Fruit fly (Drosophila melanogaster) whole organism, pupa: ENCODE data around the gene Rbp1-like.

ENCODE experiments used
- CG10348 ChIP-seq: fragments of 200-800 bp; sonication (Bioruptor generic); IDR thresholded peaks from 2 replicates; pipeline ENCODE4 v1.3.6; 2022; ENCODE audit warnings: missing biosample characterization, missing genetic modification characterization
- CG12605 ChIP-seq: fragments of 200-800 bp; sonication (Bioruptor generic); IDR thresholded peaks from 2 replicates; pipeline ENCODE4 v1.3.6; 2022; ENCODE audit warnings: missing biosample characterization, missing genetic modification characterization
- CG13204 ChIP-seq: fragments of 200-800 bp; sonication (Bioruptor generic); optimal IDR thresholded peaks from 2 replicates; lab custom pipeline; 2018; ENCODE audit warnings: missing biosample characterization, mild to moderate bottlenecking, missing genetic modification characterization, moderate library complexity
- CG14655 ChIP-seq: fragments of 200-800 bp; sonication (Bioruptor generic); optimal IDR thresholded peaks from 3 replicates; lab custom pipeline; 2017; ENCODE audit warnings: mild to moderate bottlenecking, missing biosample characterization, missing genetic modification reagents, missing genetic modification characterization
- CG15710 ChIP-seq: fragments of 200-800 bp; sonication (Bioruptor generic); optimal IDR thresholded peaks from 2 replicates; lab custom pipeline; 2018; ENCODE audit warnings: missing biosample characterization, mild to moderate bottlenecking, missing genetic modification characterization, moderate library complexity
- CG17806 ChIP-seq: fragments of 200-800 bp; sonication (Bioruptor generic); optimal IDR thresholded peaks from 2 replicates; lab custom pipeline; 2018; ENCODE audit warnings: missing biosample characterization, mild to moderate bottlenecking, missing genetic modification characterization, moderate library complexity
- CG32121 ChIP-seq: fragments of 200-800 bp; sonication (Bioruptor generic); IDR thresholded peaks from 2 replicates; pipeline ENCODE4 v1.3.6; 2022; ENCODE audit warnings: missing biosample characterization, missing genetic modification characterization
- CG34367 ChIP-seq: fragments of 200-800 bp; sonication (Bioruptor generic); optimal IDR thresholded peaks from 2 replicates; lab custom pipeline; 2018; ENCODE audit warnings: missing biosample characterization, mild to moderate bottlenecking, missing genetic modification characterization
- CG4496 ChIP-seq: fragments of 200-800 bp; sonication (Bioruptor generic); IDR thresholded peaks from 3 replicates; pipeline ENCODE4 v1.3.6; 2022; ENCODE audit warnings: missing biosample characterization, missing genetic modification characterization
- CG8159 ChIP-seq: fragments of 200-800 bp; sonication (Bioruptor generic); optimal IDR thresholded peaks from 3 replicates; lab custom pipeline; 2018; ENCODE audit warnings: missing biosample characterization, mild to moderate bottlenecking, missing genetic modification characterization, moderate library complexity
- CG8301 ChIP-seq: fragments of 200-800 bp; sonication (Bioruptor generic); optimal IDR thresholded peaks from 2 replicates; lab custom pipeline; 2018; ENCODE audit warnings: missing biosample characterization, mild to moderate bottlenecking, missing genetic modification characterization
- CG9948 ChIP-seq: fragments of 200-800 bp; sonication (Bioruptor generic); optimal IDR thresholded peaks from 2 replicates; lab custom pipeline; 2018; ENCODE audit warnings: missing biosample characterization, mild to moderate bottlenecking, missing genetic modification characterization, moderate library complexity
- D1 ChIP-seq: fragments of 200-800 bp; sonication (Bioruptor generic); optimal IDR thresholded peaks from 2 replicates; lab custom pipeline; 2018; ENCODE audit warnings: missing biosample characterization, mild to moderate bottlenecking, missing genetic modification characterization, moderate library complexity
- EcR ChIP-seq: fragments of 200-800 bp; sonication (Bioruptor generic); optimal IDR thresholded peaks from 3 replicates; lab custom pipeline; 2019; ENCODE audit warnings: missing biosample characterization, missing genetic modification characterization, mild to moderate bottlenecking, moderate library complexity, missing genetic modification reagents
- Ets98B ChIP-seq: fragments of 200-800 bp; sonication (Bioruptor generic); IDR thresholded peaks from 2 replicates; pipeline ENCODE4 v1.3.6; 2022; ENCODE audit warnings: missing biosample characterization, missing genetic modification characterization
- Pif1A ChIP-seq: fragments of 200-800 bp; sonication (Bioruptor generic); optimal IDR thresholded peaks from 3 replicates; lab custom pipeline; 2016; ENCODE audit warnings: missing biosample characterization, missing genetic modification characterization
- Pif1B ChIP-seq: fragments of 200-800 bp; sonication (Bioruptor generic); optimal IDR thresholded peaks from 3 replicates; lab custom pipeline; 2016; ENCODE audit warnings: missing biosample characterization, missing genetic modification characterization
- Snoo ChIP-seq: fragments of 200-800 bp; sonication (Bioruptor generic); optimal IDR thresholded peaks from 3 replicates; lab custom pipeline; 2017; ENCODE audit warnings: missing biosample characterization, mild to moderate bottlenecking, missing genetic modification characterization, inconsistent platforms
- fd96Ca ChIP-seq: fragments of 200-800 bp; sonication (Bioruptor generic); IDR thresholded peaks from 3 replicates; pipeline ENCODE4 v1.3.6; 2022; ENCODE audit warnings: missing biosample characterization, missing genetic modification characterization
- gl ChIP-seq: fragments of 200-800 bp; sonication (Bioruptor generic); optimal IDR thresholded peaks from 2 replicates; lab custom pipeline; 2018; ENCODE audit warnings: missing biosample characterization, mild to moderate bottlenecking, missing genetic modification characterization
- rn ChIP-seq: fragments of 200-800 bp; sonication (Bioruptor generic); IDR thresholded peaks from 2 replicates; pipeline ENCODE4 v1.3.6; 2022; ENCODE audit warnings: missing biosample characterization, missing genetic modification characterization

The Rbp1-like gene

DNA sequence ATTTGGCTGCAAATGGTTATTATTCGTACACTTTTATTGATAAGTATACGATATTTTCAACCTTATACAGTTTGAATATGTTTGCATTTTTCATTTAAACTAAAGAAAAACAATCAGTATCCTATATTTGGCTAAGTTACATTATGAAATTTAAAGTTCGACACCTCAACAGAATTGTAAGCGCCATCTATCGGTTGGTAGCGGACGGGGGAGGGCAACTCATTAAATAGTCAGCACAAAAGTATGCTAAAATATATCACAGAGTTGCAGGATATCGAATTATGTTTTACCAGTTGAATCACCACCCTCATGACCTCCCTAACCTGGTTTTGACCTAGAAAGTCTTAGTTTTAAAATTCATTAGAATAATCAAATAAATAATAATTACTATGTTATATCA lies 16.6 kb upstream of the Rbp1-like start:
- TF ChIP-seq CG12605 (GFP tag; lab: Robert Waterston, UW) (no peak), rn (GFP tag; lab: Robert Waterston, UW) (no peak), CG4496 (GFP tag; lab: Robert Waterston, UW) (peak; percentile 40; the same call in 1 of the 3 replicates), CG14655 (GFP tag; lab: Kevin White, UChicago) (no peak)

DNA sequence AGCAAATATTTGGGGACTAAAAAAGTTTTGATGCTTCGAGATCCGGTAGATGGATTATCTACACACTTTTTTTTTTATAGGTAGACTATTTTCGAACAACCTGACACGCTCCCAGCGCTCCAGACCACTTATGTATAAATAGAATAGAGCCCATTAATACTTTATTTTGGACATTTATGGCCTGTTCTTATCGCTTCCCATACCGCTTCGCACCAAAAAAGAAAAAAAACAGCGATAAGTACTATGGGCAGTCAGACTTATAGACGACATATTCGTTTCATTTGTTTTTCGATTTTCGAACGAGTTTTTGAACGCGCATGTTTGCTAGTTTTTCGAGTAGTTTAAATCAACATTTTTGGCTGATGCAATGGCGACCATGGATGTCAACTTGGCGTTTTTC lies 12.9 kb upstream of the Rbp1-like start:
- no peak for TF ChIP-seq CG4496 (GFP tag; lab: Robert Waterston, UW)
- no peak for TF ChIP-seq CG10348 (GFP tag; lab: Robert Waterston, UW)
- no peak for TF ChIP-seq CG32121 (GFP tag; lab: Robert Waterston, UW)
- TF ChIP-seq CG12605 (GFP tag; lab: Robert Waterston, UW): no peak
- TF ChIP-seq CG34367 (tag; lab: Kevin White, UChicago): no peak

DNA sequence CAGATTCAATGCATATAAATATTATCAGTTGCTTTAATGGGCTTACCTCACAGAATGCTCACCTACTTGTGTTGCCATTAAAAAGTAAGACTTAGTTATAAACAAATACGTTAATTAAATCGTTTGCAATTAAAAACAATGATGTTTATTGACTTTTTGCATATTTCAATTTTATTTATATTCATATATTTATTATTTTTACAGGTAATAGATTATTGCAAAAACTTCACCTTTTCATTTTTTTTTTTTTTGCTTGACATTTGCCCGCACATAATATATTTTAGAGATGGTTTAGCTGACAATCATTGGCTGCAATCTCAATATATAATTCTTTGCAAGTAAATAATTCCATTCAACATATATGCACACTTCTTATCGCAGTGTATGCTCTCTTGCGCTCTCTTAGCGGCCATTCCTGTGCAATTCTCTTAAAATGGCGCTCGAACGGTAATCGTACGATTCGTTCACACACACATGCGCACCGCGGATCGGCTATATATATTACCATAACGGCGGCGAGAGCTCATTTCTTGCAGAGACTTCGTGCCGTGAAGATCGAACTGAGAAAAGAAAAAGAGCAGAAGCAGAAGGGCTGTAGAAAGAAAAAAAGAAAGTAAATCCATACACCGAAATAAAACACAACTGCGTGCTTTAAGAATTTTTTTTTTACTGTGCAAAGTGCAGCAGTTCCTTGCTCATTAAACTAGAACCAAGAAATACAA lies 11.9 kb upstream of the Rbp1-like start, which contains the start of gene Bcat:
Gene Bcat, plus strand, starts transcription at position 522 of the 722 bp plus-strand sequence.
- TF ChIP-seq gl (tag; lab: Kevin White, UChicago): no peak
- peak; percentile 3 for TF ChIP-seq CG34367 (tag; lab: Kevin White, UChicago)
- no peak for TF ChIP-seq CG13204 (GFP tag; lab: Kevin White, UChicago)
- TF ChIP-seq EcR (GFP tag; lab: Kevin White, UChicago): peak; percentile 27
- no peak for TF ChIP-seq rn (GFP tag; lab: Robert Waterston, UW)
- peak; percentile 49 for TF ChIP-seq CG9948
- TF ChIP-seq CG32121 (GFP tag; lab: Robert Waterston, UW): peak; percentile 57; the same call in 1 of the 2 replicates
- no peak for TF ChIP-seq CG10348 (GFP tag; lab: Robert Waterston, UW)
- peak; percentile 31 for TF ChIP-seq D1
- peak; percentile 52 for TF ChIP-seq CG8159 (tag; lab: Kevin White, UChicago)
- TF ChIP-seq CG8301 (tag; lab: Kevin White, UChicago): peak; percentile 57
- peak; percentile 78 for TF ChIP-seq CG14655 (GFP tag; lab: Kevin White, UChicago)
- peak; percentile 46 for TF ChIP-seq CG17806 (tag; lab: Kevin White, UChicago)
- peak; percentile 64; the same call in 2 of the 3 replicates for TF ChIP-seq CG4496 (GFP tag; lab: Robert Waterston, UW)
- TF ChIP-seq Ets98B (GFP tag; lab: Robert Waterston, UW): no peak; the same call in 1 of the 2 replicates
- peak; percentile 51; the same call in 1 of the 2 replicates for TF ChIP-seq CG12605 (GFP tag; lab: Robert Waterston, UW)
- TF ChIP-seq fd96Ca (GFP tag; lab: Robert Waterston, UW): peak; percentile 53; the same call in 1 of the 3 replicates
- TF ChIP-seq Pif1A (GFP tag; lab: Kevin White, UChicago): no peak
- peak; percentile 62 for TF ChIP-seq Pif1B (GFP tag; lab: Kevin White, UChicago)
- peak; percentile 48 for TF ChIP-seq CG15710
- TF ChIP-seq Snoo (tag; lab: Kevin White, UChicago): peak; percentile 82

DNA sequence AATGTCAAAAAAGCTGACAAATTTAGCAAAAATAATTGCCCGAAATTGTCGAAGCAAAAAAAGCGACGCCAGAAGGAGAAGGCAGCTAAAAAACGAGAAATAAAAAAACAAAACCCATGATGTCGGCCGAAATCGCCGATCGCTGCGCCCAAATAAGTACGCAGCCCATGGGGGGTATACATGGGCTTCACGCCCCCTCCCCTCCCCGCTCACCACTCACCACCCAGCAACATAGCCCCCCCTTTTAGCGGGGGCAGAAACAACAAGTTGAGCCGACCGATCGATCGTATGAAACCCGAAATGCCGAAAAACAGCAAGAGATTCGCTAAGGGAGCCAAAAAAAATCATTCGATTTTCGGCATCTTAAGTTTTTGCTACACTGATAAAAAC lies 11.3 kb upstream of the Rbp1-like start:
- TF ChIP-seq fd96Ca (GFP tag; lab: Robert Waterston, UW) (peak; percentile 60; the same call in 1 of the 3 replicates), Pif1B (GFP tag; lab: Kevin White, UChicago) (no peak), CG4496 (GFP tag; lab: Robert Waterston, UW) (peak; percentile 73), CG12605 (GFP tag; lab: Robert Waterston, UW) (peak; percentile 42; the same call in 1 of the 2 replicates), gl (tag; lab: Kevin White, UChicago) (no peak), Ets98B (GFP tag; lab: Robert Waterston, UW) (peak; percentile 50; the same call in 1 of the 2 replicates), CG32121 (GFP tag; lab: Robert Waterston, UW) (peak; percentile 70), CG10348 (GFP tag; lab: Robert Waterston, UW) (no peak), rn (GFP tag; lab: Robert Waterston, UW) (0 out of 2 replicates have a peak, but pooled peaks have one; percentile 51)

DNA sequence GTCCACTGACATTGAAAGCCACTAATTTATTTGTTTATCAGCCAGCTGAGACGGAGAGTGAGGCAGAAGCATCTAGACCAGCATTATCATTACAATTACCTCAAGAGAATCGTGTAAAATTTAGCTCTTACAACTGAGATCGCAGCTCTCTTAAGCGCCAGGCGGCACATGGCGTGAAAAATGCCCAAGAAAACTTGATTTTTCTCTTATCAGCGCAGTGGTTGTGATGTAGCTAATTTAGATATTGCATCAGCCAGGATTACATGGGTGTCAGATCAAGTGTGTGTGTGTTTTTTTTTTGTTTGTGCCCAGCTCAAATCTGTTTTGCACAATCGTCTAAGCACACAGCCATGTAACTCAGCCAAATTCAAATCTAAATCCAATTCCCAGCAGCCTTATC lies 10.3 kb upstream of the Rbp1-like start:
- TF ChIP-seq CG9948: no peak
- no peak for TF ChIP-seq CG13204 (GFP tag; lab: Kevin White, UChicago)
- TF ChIP-seq CG4496 (GFP tag; lab: Robert Waterston, UW): 0 out of 3 replicates have a peak, but pooled peaks have one; percentile 26
- TF ChIP-seq CG14655 (GFP tag; lab: Kevin White, UChicago): no peak
- TF ChIP-seq Ets98B (GFP tag; lab: Robert Waterston, UW): no peak
- TF ChIP-seq, all 21 proteins: peak for 1

DNA sequence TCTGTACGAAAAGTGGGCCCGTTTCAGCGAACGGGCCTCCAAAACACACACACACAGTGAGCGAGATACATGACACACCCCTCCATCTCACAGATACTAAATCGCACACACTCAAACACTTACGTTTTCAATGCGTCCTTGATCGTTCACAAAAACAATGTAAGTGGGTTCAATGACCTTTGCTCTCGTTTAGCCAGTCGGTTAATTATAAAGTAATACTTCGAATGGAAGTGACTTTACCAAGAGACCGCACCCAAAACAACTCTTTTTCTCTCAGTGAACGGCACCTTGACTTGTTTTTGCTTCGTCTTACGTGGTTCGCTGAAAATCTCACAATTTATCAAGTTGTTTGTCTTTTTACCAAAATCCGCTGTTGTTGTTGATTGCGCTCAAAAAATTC lies 9.7 kb upstream of the Rbp1-like start:
- TF ChIP-seq Ets98B (GFP tag; lab: Robert Waterston, UW) (no peak), CG14655 (GFP tag; lab: Kevin White, UChicago) (no peak), CG10348 (GFP tag; lab: Robert Waterston, UW) (no peak), CG4496 (GFP tag; lab: Robert Waterston, UW) (no peak), CG8301 (tag; lab: Kevin White, UChicago) (no peak), rn (GFP tag; lab: Robert Waterston, UW) (no peak), CG8159 (tag; lab: Kevin White, UChicago) (no peak), CG15710 (no peak), CG32121 (GFP tag; lab: Robert Waterston, UW) (peak; percentile 41; the same call in 1 of the 2 replicates), CG9948 (no peak), CG12605 (GFP tag; lab: Robert Waterston, UW) (no peak), fd96Ca (GFP tag; lab: Robert Waterston, UW) (peak; percentile 47; the same call in 1 of the 3 replicates), CG13204 (GFP tag; lab: Kevin White, UChicago) (no peak), Pif1B (GFP tag; lab: Kevin White, UChicago) (no peak), EcR (GFP tag; lab: Kevin White, UChicago) (peak; percentile 70), gl (tag; lab: Kevin White, UChicago) (no peak), Snoo (tag; lab: Kevin White, UChicago) (no peak), CG34367 (tag; lab: Kevin White, UChicago) (no peak)
- TF ChIP-seq, all 21 proteins: peak for 3
